Worm (Caenorhabditis elegans) whole organism, L1 larva: ENCODE results near the gene ZK418.5.

ENCODE experiments used
- elt-2 ChIP-seq: sonication (generic microtip); optimal IDR thresholded peaks from 2 replicates; lab custom pipeline; 2016; ENCODE audit warnings: missing genetic modification characterization, mild to moderate bottlenecking, inconsistent platforms, missing compliant biosample characterization, missing genetic modification reagents
- fkh-10 ChIP-seq: sonication (generic microtip); optimal IDR thresholded peaks from 2 replicates; lab custom pipeline; 2017; ENCODE audit warnings: missing biosample characterization, missing genetic modification reagents, missing genetic modification characterization
- lir-3 ChIP-seq: sonication (generic microtip); optimal IDR thresholded peaks from 2 replicates; lab custom pipeline; 2016; ENCODE audit warnings: mild to moderate bottlenecking, missing genetic modification characterization, moderate library complexity, missing compliant biosample characterization; ENCODE audit not compliant: poor library complexity
- pqm-1 ChIP-seq: sonication (generic microtip); optimal IDR thresholded peaks from 3 replicates; lab custom pipeline; 2017; ENCODE audit warnings: missing biosample characterization, missing genetic modification characterization
- sptf-1 ChIP-seq: fragments of 150-350 bp; optimal IDR thresholded peaks from 2 replicates; lab custom pipeline; 2014; ENCODE audit warnings: missing biosample characterization, missing genetic modification characterization

DNA sequence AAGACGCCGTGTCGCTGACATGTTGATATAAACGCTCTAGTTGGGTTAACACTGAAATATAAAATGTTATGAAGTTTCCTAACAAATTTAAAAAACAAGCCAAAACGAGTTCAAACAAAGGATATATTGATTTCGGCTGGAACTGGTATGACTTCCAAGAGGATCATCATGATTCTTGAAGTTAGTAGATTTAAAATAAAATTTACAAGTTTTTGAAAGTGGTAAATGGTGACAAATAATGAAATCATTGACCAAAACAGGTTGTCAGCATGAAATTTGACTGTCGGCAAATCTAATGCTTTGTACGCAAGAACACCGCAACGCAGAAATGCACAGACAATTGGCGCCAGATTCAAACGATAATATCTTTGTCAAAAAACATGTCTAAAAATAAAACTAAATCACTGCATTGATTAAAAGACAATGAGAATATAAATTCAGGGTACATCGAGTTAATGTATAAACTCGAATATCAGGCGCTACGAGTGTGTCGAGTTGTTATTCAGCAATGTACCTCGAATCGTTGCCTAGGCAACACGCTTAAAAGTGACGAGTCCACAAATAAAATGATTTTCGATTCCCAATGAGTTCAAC lies 5.0 kb downstream of the ZK418.5 start, which contains the start of the genes ubc-18 and R01H2.8:
- no peak for TF ChIP-seq sptf-1 (tag; lab: Kevin White, UChicago)
- TF ChIP-seq pqm-1 (tag; lab: Kevin White, UChicago), result no peak
- TF ChIP-seq fkh-10 (GFP tag; lab: Kevin White, UChicago), result no peak
- TF ChIP-seq elt-2 (tag; lab: Kevin White, UChicago), result no peak
- peak; percentile 11 for TF ChIP-seq lir-3
